Fruit fly (Drosophila melanogaster): ENCODE data around the gene eIF4E1.
A peak's percentile ranks its signal among the peaks of the same experiment; 100 is the strongest.

The eIF4E1 gene

DNA sequence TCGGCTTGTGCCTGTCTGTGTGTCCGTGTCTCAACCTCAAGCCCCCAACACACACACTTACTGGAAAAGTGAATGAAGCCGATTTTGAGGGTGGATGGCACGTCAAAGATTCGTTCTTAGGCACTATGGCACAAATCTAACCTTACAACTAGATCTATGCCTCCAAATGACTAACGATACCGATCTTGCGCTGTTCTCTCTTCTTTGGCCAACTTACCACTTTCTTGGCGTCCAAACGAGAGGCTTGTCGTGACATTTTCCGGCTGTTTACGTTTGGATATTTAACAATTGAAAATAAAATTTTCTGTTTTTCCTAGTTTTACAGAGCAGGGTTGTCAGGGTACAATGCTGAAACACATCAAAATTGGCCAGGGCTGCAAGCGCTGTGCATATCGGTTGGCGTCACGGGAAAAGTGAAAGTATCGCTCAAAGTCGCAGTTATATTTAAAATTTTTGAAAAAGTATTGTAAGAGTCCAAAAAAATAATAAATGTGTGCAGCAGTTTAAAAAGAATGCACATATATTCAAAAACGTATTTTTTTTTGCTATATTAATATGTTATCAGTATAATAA is 39.7 kb upstream of the eIF4E1 start, which contains the start of the genes Bet3 and Nf-YA (continued):
- TF ChIP-seq GATAe (GFP tag; conservative IDR thresholded peaks at IDR 0.05) = no peak
- TF ChIP-seq hb (GFP tag; IDR thresholded peaks at IDR 0.05; ENCODE audit: partially characterized antibody) = peak; percentile 84
- TF ChIP-seq Asciz (GFP tag; optimal IDR thresholded peaks at IDR 0.05) = no peak
- peak; percentile 88 for TF ChIP-seq slbo (GFP tag; IDR thresholded peaks at IDR 0.05)
- TF ChIP-seq pnt (GFP tag; optimal IDR thresholded peaks at IDR 0.05) = peak; percentile 49
- TF ChIP-seq C15 (GFP tag; IDR thresholded peaks at IDR 0.05) = no peak
- TF ChIP-seq her (GFP tag; optimal IDR thresholded peaks at IDR 0.05) = peak; percentile 36
- TF ChIP-seq CG16815 (GFP tag; optimal IDR thresholded peaks at IDR 0.05) = no peak
- TF ChIP-seq sd (tag; optimal IDR thresholded peaks at IDR 0.05) = peak; percentile 38
- no peak for TF ChIP-seq CG6765 (GFP tag; optimal IDR thresholded peaks at IDR 0.05)
- peak; percentile 38; the same call in 1 of the 2 replicates for TF ChIP-seq CG9215 (GFP tag; IDR thresholded peaks at IDR 0.05)
- peak; percentile 3 for TF ChIP-seq CG8089 (GFP tag; optimal IDR thresholded peaks at IDR 0.05)
- no peak for TF ChIP-seq kni (GFP tag; optimal IDR thresholded peaks at IDR 0.05)
- TF ChIP-seq corto (GFP tag; optimal IDR thresholded peaks at IDR 0.05) = no peak
- TF ChIP-seq sens (GFP tag) = peak; percentile 92
- peak; percentile 24 for TF ChIP-seq Atf3 (GFP tag; optimal IDR thresholded peaks at IDR 0.05)
- TF ChIP-seq CG42726 (GFP tag; IDR thresholded peaks at IDR 0.05; ENCODE audit: partially characterized antibody) = peak; percentile 86
- TF ChIP-seq CkIIα-i1 (GFP tag; IDR thresholded peaks at IDR 0.05) = no peak
- no peak for TF ChIP-seq CG11695 (GFP tag; IDR thresholded peaks at IDR 0.05)
- peak; percentile 51 for TF ChIP-seq zfh2 (GFP tag; optimal IDR thresholded peaks at IDR 0.05)
- TF ChIP-seq fd3F (GFP tag; optimal IDR thresholded peaks at IDR 0.05) = no peak
- TF ChIP-seq gsb (GFP tag; IDR thresholded peaks at IDR 0.05) = no peak
- TF ChIP-seq Deaf1 (tag; optimal IDR thresholded peaks at IDR 0.05) = no peak
- no peak for TF ChIP-seq CG2202 (tag; optimal IDR thresholded peaks at IDR 0.05)
- peak; percentile 8 for TF ChIP-seq CG10431 (GFP tag; optimal IDR thresholded peaks at IDR 0.05)
- TF ChIP-seq CG13894 (tag; optimal IDR thresholded peaks at IDR 0.05) = peak; percentile 66
- TF ChIP-seq CG2199 (GFP tag; IDR thresholded peaks at IDR 0.05) = no peak
- TF ChIP-seq Dad (GFP tag; optimal IDR thresholded peaks at IDR 0.05) = peak; percentile 62
- TF ChIP-seq ham (GFP tag; IDR thresholded peaks at IDR 0.05) = no peak
- TF ChIP-seq Ptx1 (GFP tag; IDR thresholded peaks at IDR 0.05) = peak; percentile 53; the same call in 1 of the 2 replicates
- TF ChIP-seq da (GFP tag; optimal IDR thresholded peaks at IDR 0.05) = peak; percentile 0
- peak; percentile 0 for TF ChIP-seq Bdp1 (GFP tag; optimal IDR thresholded peaks at IDR 0.05)
- TF ChIP-seq CG16813 (GFP tag; IDR thresholded peaks at IDR 0.05; ENCODE audit: partially characterized antibody) = peak; percentile 85
- no peak for TF ChIP-seq Adf1 (GFP tag; IDR thresholded peaks at IDR 0.05)
- TF ChIP-seq CG1024 (GFP tag; IDR thresholded peaks at IDR 0.05) = no peak
- no peak for TF ChIP-seq CG6854 (GFP tag; optimal IDR thresholded peaks at IDR 0.05)
- peak; percentile 48 for TF ChIP-seq CG17361 (GFP tag; IDR thresholded peaks at IDR 0.05)
- TF ChIP-seq Sry-δ (GFP tag; optimal IDR thresholded peaks at IDR 0.05) = peak; percentile 75
- peak; percentile 35 for TF ChIP-seq dmrt11E (tag; optimal IDR thresholded peaks at IDR 0.05)
- TF ChIP-seq CG4854 (GFP tag; optimal IDR thresholded peaks at IDR 0.05) = peak; percentile 8
- TF ChIP-seq fd96Cb (tag; optimal IDR thresholded peaks at IDR 0.05) = peak; percentile 29
- peak; percentile 61 for TF ChIP-seq CG11247 (GFP tag; IDR thresholded peaks at IDR 0.05)
- TF ChIP-seq CG9817 (tag; optimal IDR thresholded peaks at IDR 0.05) = peak; percentile 58
- no peak for TF ChIP-seq CG11398 (GFP tag; optimal IDR thresholded peaks at IDR 0.05)
- TF ChIP-seq CG15601 (tag; optimal IDR thresholded peaks at IDR 0.05) = peak; percentile 10
- TF ChIP-seq wek (GFP tag; optimal IDR thresholded peaks at IDR 0.05) = no peak
- TF ChIP-seq pita (GFP tag; optimal IDR thresholded peaks at IDR 0.05) = peak; percentile 37
- TF ChIP-seq CG34422 (GFP tag; IDR thresholded peaks at IDR 0.05) = peak; percentile 67; the same call in 2 of the 3 replicates
- peak; percentile 76 for TF ChIP-seq Rfx (GFP tag; IDR thresholded peaks at IDR 0.05)
- TF ChIP-seq zf30C (GFP tag; optimal IDR thresholded peaks at IDR 0.05) = no peak
- peak; percentile 89 for TF ChIP-seq CG6791 (GFP tag; IDR thresholded peaks at IDR 0.05; ENCODE audit: partially characterized antibody)
